Fruit fly (Drosophila melanogaster) whole organism, embryonic: Measurements from ENCODE around the gene cass.
A peak's percentile ranks its signal among the peaks of the same experiment; 100 is the strongest.

ENCODE experiments used
- Adf1 ChIP-seq: fragments of 200-800 bp; sonication (Bioruptor generic); IDR thresholded peaks from 2 replicates; pipeline ENCODE4 v1.3.6; 2022; ENCODE audit warnings: missing biosample characterization, missing genetic modification characterization
- Atf3 ChIP-seq: fragments of 200-800 bp; sonication (Bioruptor generic); optimal IDR thresholded peaks from 3 replicates; lab custom pipeline; 2016; ENCODE audit warnings: missing biosample characterization, missing genetic modification characterization
- Blimp-1 ChIP-seq: fragments of 200-800 bp; sonication (Bioruptor generic); optimal IDR thresholded peaks from 3 replicates; lab custom pipeline; 2018; ENCODE audit warnings: missing biosample characterization, missing genetic modification characterization, mild to moderate bottlenecking, moderate library complexity, missing genetic modification reagents
- CG10543 ChIP-seq: fragments of 200-800 bp; sonication (Bioruptor generic); optimal IDR thresholded peaks from 3 replicates; lab custom pipeline; 2017; ENCODE audit warnings: missing biosample characterization, mild to moderate bottlenecking, missing genetic modification characterization, moderate library complexity
- CG11560 ChIP-seq: fragments of 200-800 bp; sonication (Bioruptor generic); IDR thresholded peaks from 3 replicates; pipeline ENCODE4 v1.3.6; 2022; ENCODE audit warnings: missing biosample characterization, missing genetic modification characterization
- CG11695 ChIP-seq: fragments of 200-800 bp; sonication (Bioruptor generic); IDR thresholded peaks from 3 replicates; pipeline ENCODE4 v1.3.6; 2022; ENCODE audit warnings: missing biosample characterization, missing genetic modification characterization
- CG12391 ChIP-seq: fragments of 200-800 bp; sonication (Bioruptor generic); optimal IDR thresholded peaks from 3 replicates; lab custom pipeline; 2018; ENCODE audit warnings: missing biosample characterization, mild to moderate bottlenecking, missing genetic modification characterization, moderate library complexity
- CG13296 ChIP-seq: fragments of 200-800 bp; sonication (Bioruptor generic); optimal IDR thresholded peaks from 3 replicates; lab custom pipeline; 2018; ENCODE audit warnings: missing biosample characterization, mild to moderate bottlenecking, missing genetic modification characterization
- CG13424 ChIP-seq: fragments of 200-800 bp; sonication (Bioruptor generic); optimal IDR thresholded peaks from 2 replicates; lab custom pipeline; 2019; ENCODE audit warnings: missing biosample characterization, mild to moderate bottlenecking, missing genetic modification characterization, moderate library complexity
- CG13624 ChIP-seq: fragments of 200-800 bp; sonication (Bioruptor generic); optimal IDR thresholded peaks from 2 replicates; lab custom pipeline; 2016; ENCODE audit warnings: missing biosample characterization, missing genetic modification characterization
- CG15601 ChIP-seq: fragments of 200-800 bp; sonication (Bioruptor generic); optimal IDR thresholded peaks from 3 replicates; lab custom pipeline; 2019; ENCODE audit warnings: missing biosample characterization, mild to moderate bottlenecking, missing genetic modification characterization, moderate library complexity
- CG18011 ChIP-seq: fragments of 200-800 bp; sonication (Bioruptor generic); optimal IDR thresholded peaks from 2 replicates; lab custom pipeline; 2017; ENCODE audit warnings: missing biosample characterization, missing genetic modification characterization, mild to moderate bottlenecking, moderate library complexity, missing genotype
- CG18599 ChIP-seq: fragments of 200-800 bp; sonication (Bioruptor generic); optimal IDR thresholded peaks from 3 replicates; lab custom pipeline; 2017; ENCODE audit warnings: missing biosample characterization, missing genetic modification characterization, mild to moderate bottlenecking, moderate library complexity, missing genetic modification reagents
- CG2120 ChIP-seq: fragments of 200-800 bp; sonication (Bioruptor generic); optimal IDR thresholded peaks from 3 replicates; lab custom pipeline; 2016; ENCODE audit warnings: missing biosample characterization, missing genetic modification characterization
- CG33557 ChIP-seq: fragments of 200-800 bp; sonication (Bioruptor generic); optimal IDR thresholded peaks from 2 replicates; lab custom pipeline; 2019; ENCODE audit warnings: missing biosample characterization, mild to moderate bottlenecking, missing genetic modification characterization, moderate library complexity
- CG34422 ChIP-seq: fragments of 200-800 bp; sonication (Bioruptor generic); IDR thresholded peaks from 3 replicates; pipeline ENCODE4 v1.3.6; 2022; ENCODE audit warnings: missing biosample characterization, missing genetic modification characterization
- CG4328 ChIP-seq: fragments of 200-800 bp; sonication (Bioruptor generic); optimal IDR thresholded peaks from 3 replicates; lab custom pipeline; 2017; ENCODE audit warnings: missing biosample characterization, missing genetic modification reagents, missing genetic modification characterization
- CG43689 ChIP-seq: fragments of 200-800 bp; sonication (Bioruptor generic); IDR thresholded peaks from 2 replicates; pipeline ENCODE4 v1.3.6; 2022; ENCODE audit warnings: missing biosample characterization, missing genetic modification characterization
- CG5180 ChIP-seq: fragments of 200-800 bp; sonication (Bioruptor generic); optimal IDR thresholded peaks from 3 replicates; lab custom pipeline; 2017; ENCODE audit warnings: missing biosample characterization, missing genetic modification characterization, mild to moderate bottlenecking, moderate library complexity, missing genetic modification reagents
- CG6272 ChIP-seq: fragments of 200-800 bp; sonication (Bioruptor generic); IDR thresholded peaks from 2 replicates; pipeline ENCODE4 v1.3.6; 2022; ENCODE audit warnings: missing biosample characterization, missing genetic modification characterization
- CG8281 ChIP-seq: fragments of 200-800 bp; sonication (Bioruptor generic); optimal IDR thresholded peaks from 2 replicates; lab custom pipeline; 2018; ENCODE audit warnings: missing biosample characterization, mild to moderate bottlenecking, missing genetic modification characterization, moderate library complexity
- CG9437 ChIP-seq: fragments of 200-800 bp; sonication (Bioruptor generic); optimal IDR thresholded peaks from 2 replicates; lab custom pipeline; 2018; ENCODE audit warnings: missing biosample characterization, mild to moderate bottlenecking, missing genetic modification characterization
- Deaf1 ChIP-seq: fragments of 200-800 bp; optimal IDR thresholded peaks from 3 replicates; lab custom pipeline; 2019; ENCODE audit warnings: missing biosample characterization, mild to moderate bottlenecking, missing genetic modification characterization, moderate library complexity
- Dip3 ChIP-seq: fragments of 200-800 bp; sonication (Bioruptor generic); optimal IDR thresholded peaks from 3 replicates; lab custom pipeline; 2016; ENCODE audit warnings: missing biosample characterization, missing genetic modification characterization
- Dll ChIP-seq: fragments of 200-800 bp; sonication (Bioruptor generic); IDR thresholded peaks from 4 replicates; pipeline ENCODE4 v1.3.6; 2022; ENCODE audit warnings: missing biosample characterization, missing genetic modification characterization; ENCODE audit not compliant: partially characterized antibody
- HLH4C ChIP-seq: fragments of 200-800 bp; sonication (Bioruptor generic); IDR thresholded peaks from 3 replicates; pipeline ENCODE4 v1.3.6; 2022; ENCODE audit warnings: missing biosample characterization, missing genetic modification characterization; ENCODE audit not compliant: partially characterized antibody
- Meics ChIP-seq: fragments of 200-800 bp; sonication (Bioruptor generic); optimal IDR thresholded peaks from 2 replicates; lab custom pipeline; 2017; ENCODE audit warnings: missing biosample characterization, mild to moderate bottlenecking, missing genetic modification characterization
- PHDP ChIP-seq: fragments of 200-800 bp; sonication (Bioruptor generic); optimal IDR thresholded peaks from 3 replicates; lab custom pipeline; 2018; ENCODE audit warnings: missing biosample characterization, mild to moderate bottlenecking, missing genetic modification characterization, moderate library complexity
- Sry-β ChIP-seq: fragments of 200-800 bp; sonication (Bioruptor generic); optimal IDR thresholded peaks from 2 replicates; lab custom pipeline; 2018; ENCODE audit warnings: missing biosample characterization, mild to moderate bottlenecking, missing genetic modification characterization, moderate library complexity
- Trl ChIP-seq, 3 experiments: fragments of >200 bp in 2 of 3; fragments of 200-800 bp in 1 of 3; sonication (Bioruptor generic) in 1 of 3; optimal IDR thresholded peaks; 2 replicates in 1 of 3; 3 replicates in 2 of 3; lab custom pipeline; 2016 to 2017; ENCODE audit warnings: missing biosample characterization in 1 of 3, missing genetic modification characterization in 1 of 3
- Usf ChIP-seq: fragments of 200-800 bp; sonication (Bioruptor generic); optimal IDR thresholded peaks from 2 replicates; lab custom pipeline; 2017; ENCODE audit warnings: missing genotype, missing biosample characterization, missing genetic modification characterization
- ab ChIP-seq: fragments of 200-800 bp; sonication (Bioruptor generic); optimal IDR thresholded peaks from 2 replicates; lab custom pipeline; 2016; ENCODE audit warnings: missing biosample characterization, missing genetic modification characterization
- abd-A ChIP-seq: fragments of 200-800 bp; sonication (Bioruptor generic); optimal IDR thresholded peaks from 3 replicates; lab custom pipeline; 2019; ENCODE audit warnings: missing biosample characterization, mild to moderate bottlenecking, missing genetic modification characterization, moderate library complexity
- amos ChIP-seq: fragments of 200-800 bp; sonication (Bioruptor generic); IDR thresholded peaks from 2 replicates; pipeline ENCODE4 v1.3.6; 2022; ENCODE audit warnings: missing biosample characterization, missing genetic modification characterization; ENCODE audit not compliant: partially characterized antibody
- br ChIP-seq: fragments of >200 bp; optimal IDR thresholded peaks from 2 replicates; lab custom pipeline; 2017
- caup ChIP-seq: fragments of 200-800 bp; sonication (Bioruptor generic); optimal IDR thresholded peaks from 3 replicates; lab custom pipeline; 2017; ENCODE audit warnings: missing biosample characterization, mild to moderate bottlenecking, missing genetic modification characterization, moderate library complexity; ENCODE audit not compliant: severe bottlenecking
- chinmo ChIP-seq: fragments of 200-800 bp; sonication (Bioruptor generic); IDR thresholded peaks from 4 replicates; pipeline ENCODE4 v1.3.6; 2022; ENCODE audit warnings: missing biosample characterization, missing genetic modification characterization; ENCODE audit not compliant: partially characterized antibody
- dmrt99B ChIP-seq: fragments of 200-800 bp; sonication (Bioruptor generic); optimal IDR thresholded peaks from 2 replicates; lab custom pipeline; 2018; ENCODE audit warnings: missing biosample characterization, mild to moderate bottlenecking, missing genetic modification characterization, moderate library complexity
- fru ChIP-seq: fragments of >200 bp; optimal IDR thresholded peaks from 2 replicates; lab custom pipeline; 2017
- mirr ChIP-seq: fragments of 200-800 bp; sonication (Bioruptor generic); optimal IDR thresholded peaks from 3 replicates; lab custom pipeline; 2018; ENCODE audit warnings: missing biosample characterization, mild to moderate bottlenecking, missing genetic modification characterization
- otp ChIP-seq: fragments of 200-800 bp; sonication (Bioruptor generic); IDR thresholded peaks from 3 replicates; pipeline ENCODE4, ENCODE4 v1.3.6; 2022; ENCODE audit warnings: missing biosample characterization, missing genetic modification characterization
- pb ChIP-seq: fragments of 200-800 bp; sonication (Bioruptor generic); optimal IDR thresholded peaks from 3 replicates; lab custom pipeline; 2016; ENCODE audit warnings: missing biosample characterization, missing genetic modification characterization
- psq ChIP-seq: fragments of 200-800 bp; sonication (Bioruptor generic); optimal IDR thresholded peaks from 2 replicates; lab custom pipeline; 2017; ENCODE audit warnings: missing biosample characterization, missing genetic modification characterization
- schlank ChIP-seq: fragments of 200-800 bp; sonication (Bioruptor generic); optimal IDR thresholded peaks from 2 replicates; lab custom pipeline; 2018; ENCODE audit warnings: missing biosample characterization, mild to moderate bottlenecking, missing genetic modification characterization
- sens ChIP-seq: fragments of 200-800 bp; sonication (Bioruptor generic); peaks from one replicate; lab custom pipeline; 2016; ENCODE audit warnings: missing biosample characterization, missing genetic modification characterization
- sim ChIP-seq: fragments of 200-800 bp; sonication (Bioruptor generic); IDR thresholded peaks from 2 replicates; pipeline ENCODE4 v1.3.6; 2022; ENCODE audit warnings: missing biosample characterization, missing genetic modification characterization
- ttk ChIP-seq: fragments of 200-800 bp; sonication (Bioruptor generic); IDR thresholded peaks from 2 replicates; pipeline ENCODE4 v2.1.2; 2022; ENCODE audit warnings: missing biosample characterization, missing genetic modification characterization
- wek ChIP-seq: fragments of 200-800 bp; sonication (Bioruptor generic); optimal IDR thresholded peaks from 3 replicates; lab custom pipeline; 2018; ENCODE audit warnings: missing biosample characterization, mild to moderate bottlenecking, missing genetic modification characterization, moderate library complexity

cass gene

dm6 chr2L:17429788-17430587 is 47.7 kb downstream of the cass start (continued):
- peak; percentile 65 for TF ChIP-seq Sry-β
- peak; percentile 98 for TF ChIP-seq CG11695 (GFP tag; lab: Robert Waterston, UW)
- peak; percentile 38 for TF ChIP-seq pb (GFP tag; lab: Kevin White, UChicago)
- peak; percentile 7 for TF ChIP-seq ab (GFP tag; lab: Kevin White, UChicago)
- peak; percentile 4 for TF ChIP-seq mirr (GFP tag; lab: Kevin White, UChicago)
- TF ChIP-seq CG13624 (GFP tag; lab: Kevin White, UChicago): no peak
- peak; percentile 81 for TF ChIP-seq CG33557 (GFP tag; lab: Kevin White, UChicago)
- TF ChIP-seq CG12391 (tag; lab: Kevin White, UChicago): peak; percentile 98
- no peak for TF ChIP-seq br
- peak; percentile 67 for TF ChIP-seq Usf
- no peak for TF ChIP-seq wek (GFP tag; lab: Kevin White, UChicago)
- TF ChIP-seq CG4328: peak; percentile 90
- peak; percentile 86 for TF ChIP-seq psq
- TF ChIP-seq Atf3 (GFP tag; lab: Kevin White, UChicago): peak; percentile 50
- TF ChIP-seq Blimp-1: peak; percentile 97
- TF ChIP-seq amos: no peak
- peak; percentile 60 to 68 for TF ChIP-seq Trl (optimal IDR thresholded peaks at IDR 0.05; lab: Kevin White, UChicago)
- no peak for TF ChIP-seq Trl (GFP tag; optimal IDR thresholded peaks at IDR 0.05; lab: Kevin White, UChicago)
- TF ChIP-seq CG18011: peak; percentile 63
- TF ChIP-seq sim (GFP tag; lab: Robert Waterston, UW): no peak
- peak; percentile 87 for TF ChIP-seq CG43689
- TF ChIP-seq ttk (GFP tag; lab: Robert Waterston, UW): peak; percentile 95
- TF ChIP-seq CG18599: peak; percentile 95
- TF ChIP-seq CG8281 (tag; lab: Kevin White, UChicago): peak; percentile 90
- peak; percentile 78 for TF ChIP-seq CG2120 (GFP tag; lab: Kevin White, UChicago)
- no peak for TF ChIP-seq HLH4C (GFP tag; lab: Robert Waterston, UW)
- TF ChIP-seq Dip3 (GFP tag; lab: Kevin White, UChicago): peak; percentile 72
- no peak for TF ChIP-seq schlank (tag; lab: Kevin White, UChicago)

- TF ChIP-seq CG6272 (GFP tag; lab: Robert Waterston, UW) (no peak), otp (GFP tag; lab: Robert Waterston, UW) (peak; percentile 40; the same call in 1 of the 3 replicates), chinmo (peak; percentile 98), sens (GFP tag; lab: Kevin White, UChicago) (peak; percentile 59), dmrt99B (tag; lab: Kevin White, UChicago) (peak; percentile 28), fru (lab: Kevin White, UChicago) (no peak), Deaf1 (tag; lab: Kevin White, UChicago) (peak; percentile 95), CG15601 (no peak), CG9437 (GFP tag; lab: Kevin White, UChicago) (peak; percentile 89), Adf1 (GFP tag; lab: Robert Waterston, UW) (peak; percentile 33; the same call in 1 of the 2 replicates), caup (peak; percentile 36), CG5180 (peak; percentile 40), CG10543 (peak; percentile 73), CG13296 (peak; percentile 45), abd-A (tag; lab: Kevin White, UChicago) (peak; percentile 46), Dll (GFP tag; lab: Robert Waterston, UW) (0 out of 4 replicates have a peak, but pooled peaks have one; percentile 31), CG34422 (GFP tag; lab: Robert Waterston, UW) (peak; percentile 20; the same call in 1 of the 3 replicates), CG11560 (tag; lab: Robert Waterston, UW) (no peak), CG13424 (tag; lab: Kevin White, UChicago) (peak; percentile 3), Meics (peak; percentile 10), PHDP (tag; lab: Kevin White, UChicago) (peak; percentile 21)
Measured at dm6 chr2L:17427929-17428456, 49.7 kb downstream of the cass start.
